Fruit fly (Drosophila melanogaster): ENCODE measurements around the gene Est-6.

Gene Est-6

DNA sequence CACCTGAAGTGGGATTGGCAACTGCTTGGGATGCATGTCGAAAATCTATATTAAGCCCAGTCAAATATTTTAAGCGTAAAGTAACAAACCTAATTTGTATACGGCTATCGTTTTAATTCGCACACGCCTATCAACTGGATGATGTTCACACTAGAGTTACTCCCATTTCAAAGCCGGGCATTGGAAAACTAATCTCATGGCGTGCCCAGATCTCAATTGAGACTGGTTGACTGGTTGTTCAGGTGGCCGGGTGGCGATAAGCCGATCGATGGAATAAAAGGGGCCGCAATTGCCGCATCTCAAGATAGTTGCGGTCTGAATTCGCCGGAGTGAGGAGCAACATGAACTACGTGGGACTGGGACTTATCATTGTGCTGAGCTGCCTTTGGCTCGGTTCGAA lies at the start of gene Est-6:
Gene Est-6, plus strand, starts transcription at position 301 of the 400 bp plus-strand sequence.
- TF ChIP-seq Hnf4 (GFP tag; optimal IDR thresholded peaks at IDR 0.05), result no peak
- no peak for TF ChIP-seq ey (GFP tag; optimal IDR thresholded peaks at IDR 0.05)
- TF ChIP-seq Hr83 (GFP tag; optimal IDR thresholded peaks at IDR 0.05; ENCODE audit: poor library complexity, severe bottlenecking), result no peak
- no peak for TF ChIP-seq Dfd (GFP tag; optimal IDR thresholded peaks at IDR 0.05)
- TF ChIP-seq sv (GFP tag; optimal IDR thresholded peaks at IDR 0.05), result no peak
- TF ChIP-seq rgr (GFP tag; optimal IDR thresholded peaks at IDR 0.05), result no peak
- no peak for TF ChIP-seq CG9705 (GFP tag; optimal IDR thresholded peaks at IDR 0.05)
- no peak for TF ChIP-seq tai (GFP tag; optimal IDR thresholded peaks at IDR 0.05)
- no peak for TF ChIP-seq jim (GFP tag; optimal IDR thresholded peaks at IDR 0.05)
- no peak for TF ChIP-seq Mio (GFP tag; optimal IDR thresholded peaks at IDR 0.05)
- TF ChIP-seq dmrt93B (GFP tag; optimal IDR thresholded peaks at IDR 0.05), result no peak
- TF ChIP-seq Hr78 (GFP tag; optimal IDR thresholded peaks at IDR 0.05), result no peak
- TF ChIP-seq GATAd (GFP tag; optimal IDR thresholded peaks at IDR 0.05), result no peak
- TF ChIP-seq Vsx2 (GFP tag; optimal IDR thresholded peaks at IDR 0.05; ENCODE audit: partially characterized antibody), result no peak
- TF ChIP-seq usp (GFP tag; optimal IDR thresholded peaks at IDR 0.05), result no peak
- TF ChIP-seq psq (GFP tag; optimal IDR thresholded peaks at IDR 0.05), result no peak
- no peak for TF ChIP-seq Rel (GFP tag; optimal IDR thresholded peaks at IDR 0.05)
- no peak for TF ChIP-seq Rel (tag; optimal IDR thresholded peaks at IDR 0.05)
- TF ChIP-seq Jra (GFP tag; optimal IDR thresholded peaks at IDR 0.05), result no peak
- TF ChIP-seq fru (GFP tag; optimal IDR thresholded peaks at IDR 0.05), result no peak

- TF ChIP-seq sv (GFP tag; optimal IDR thresholded peaks at IDR 0.05), result peak; percentile 36
- peak; percentile 82 for TF ChIP-seq fru (GFP tag; optimal IDR thresholded peaks at IDR 0.05)
- peak; percentile 32 to 78 for TF ChIP-seq foxo (GFP tag; optimal IDR thresholded peaks at IDR 0.05)
- no peak for TF ChIP-seq N (GFP tag; optimal IDR thresholded peaks at IDR 0.05)
- TF ChIP-seq Mio (GFP tag; optimal IDR thresholded peaks at IDR 0.05), result no peak
- TF ChIP-seq Jra (GFP tag; optimal IDR thresholded peaks at IDR 0.05), result peak; percentile 75
- TF ChIP-seq tai (GFP tag; optimal IDR thresholded peaks at IDR 0.05), result no peak
- no peak for TF ChIP-seq dl (GFP tag; optimal IDR thresholded peaks at IDR 0.05; ENCODE audit: insufficient read depth in 1 of 2, partially characterized antibody in 2 of 2)
- no peak for TF ChIP-seq Myc (optimal IDR thresholded peaks at IDR 0.05)
- TF ChIP-seq Rel (GFP tag; optimal IDR thresholded peaks at IDR 0.05), result no peak
- TF ChIP-seq Rel (tag; optimal IDR thresholded peaks at IDR 0.05), result no peak
- TF ChIP-seq dsf (GFP tag; optimal IDR thresholded peaks at IDR 0.05; ENCODE audit: borderline replicate concordance), result no peak
- TF ChIP-seq h (GFP tag; optimal IDR thresholded peaks at IDR 0.05), result peak; percentile 69
- TF ChIP-seq rgr (GFP tag; optimal IDR thresholded peaks at IDR 0.05), result peak; percentile 69
- no peak for TF ChIP-seq lola (GFP tag; optimal IDR thresholded peaks at IDR 0.05)
- no peak for TF ChIP-seq CrebA (GFP tag; optimal IDR thresholded peaks at IDR 0.05; ENCODE audit: borderline replicate concordance)
- TF ChIP-seq sage (GFP tag; optimal IDR thresholded peaks at IDR 0.05), result no peak
- no peak for TF ChIP-seq Abd-B (GFP tag; optimal IDR thresholded peaks at IDR 0.05)
- peak; percentile 70 for TF ChIP-seq br (GFP tag; optimal IDR thresholded peaks at IDR 0.05)
- TF ChIP-seq brk (GFP tag; optimal IDR thresholded peaks at IDR 0.05), result no peak
- TF ChIP-seq Hr83 (GFP tag; optimal IDR thresholded peaks at IDR 0.05; ENCODE audit: poor library complexity, severe bottlenecking), result peak; percentile 35
- peak; percentile 44 for TF ChIP-seq psq (GFP tag; optimal IDR thresholded peaks at IDR 0.05)
- TF ChIP-seq Vsx2 (GFP tag; optimal IDR thresholded peaks at IDR 0.05; ENCODE audit: partially characterized antibody), result no peak
- peak; percentile 33 for TF ChIP-seq woc (GFP tag; optimal IDR thresholded peaks at IDR 0.05)
- no peak for TF ChIP-seq usp (GFP tag; optimal IDR thresholded peaks at IDR 0.05)
- TF ChIP-seq Sp1 (GFP tag; optimal IDR thresholded peaks at IDR 0.05), result peak; percentile 43
- no peak for TF ChIP-seq CG9705 (GFP tag; optimal IDR thresholded peaks at IDR 0.05)
- TF ChIP-seq Hnf4 (GFP tag; optimal IDR thresholded peaks at IDR 0.05), result peak; percentile 70
- no peak for TF ChIP-seq pan (optimal IDR thresholded peaks at IDR 0.05)
- TF ChIP-seq HLH106 (tag; optimal IDR thresholded peaks at IDR 0.05), result peak; percentile 58
- TF ChIP-seq Hr78 (GFP tag; optimal IDR thresholded peaks at IDR 0.05), result no peak
- TF ChIP-seq Dfd (GFP tag; optimal IDR thresholded peaks at IDR 0.05), result no peak
- TF ChIP-seq OdsH (GFP tag; optimal IDR thresholded peaks at IDR 0.05), result peak; percentile 68
- TF ChIP-seq GATAd (GFP tag; optimal IDR thresholded peaks at IDR 0.05), result no peak
- TF ChIP-seq Dif (GFP tag; optimal IDR thresholded peaks at IDR 0.05; ENCODE audit: partially characterized antibody), result no peak
- no peak for TF ChIP-seq jim (GFP tag; optimal IDR thresholded peaks at IDR 0.05)
- TF ChIP-seq CG32264 (GFP tag; optimal IDR thresholded peaks at IDR 0.05), result no peak
- peak; percentile 65 for TF ChIP-seq ey (GFP tag; optimal IDR thresholded peaks at IDR 0.05)
- TF ChIP-seq dmrt93B (GFP tag; optimal IDR thresholded peaks at IDR 0.05), result no peak
These were observed 49.4 kb upstream of the Est-6 start for dm6 chr3L:12139232-12139698.
